Worm (Caenorhabditis elegans) whole organism, early embryonic: ENCODE measurements around the gene grl-19.

ENCODE experiments used
- B0310.2 ChIP-seq: sonication (generic microtip); optimal IDR thresholded peaks from 2 replicates; lab custom pipeline; 2016; ENCODE audit warnings: mild to moderate bottlenecking, missing genetic modification characterization, missing compliant biosample characterization
- F13C5.2 ChIP-seq: sonication (generic microtip); optimal IDR thresholded peaks from 2 replicates; lab custom pipeline; 2017; ENCODE audit warnings: mild to moderate bottlenecking, missing genetic modification characterization, inconsistent platforms, missing compliant biosample characterization
- aly-1 ChIP-seq: sonication (generic microtip); optimal IDR thresholded peaks from 2 replicates; lab custom pipeline; 2016; ENCODE audit warnings: missing genetic modification characterization, missing compliant biosample characterization
- ama-1 ChIP-seq: fragments of 150-350 bp; optimal IDR thresholded peaks from 2 replicates; lab custom pipeline; 2014
- ceh-13 ChIP-seq: fragments of 200-800 bp; sonication (Bioruptor generic); optimal IDR thresholded peaks from 2 replicates; lab custom pipeline; 2018; ENCODE audit warnings: mild to moderate bottlenecking, missing genetic modification characterization, missing compliant biosample characterization
- ceh-36 ChIP-seq: sonication (generic microtip); optimal IDR thresholded peaks from 2 replicates; lab custom pipeline; 2016; ENCODE audit warnings: missing genetic modification characterization, inconsistent platforms, missing compliant biosample characterization
- ets-7 ChIP-seq: sonication (generic microtip); optimal IDR thresholded peaks from 2 replicates; lab custom pipeline; 2016; ENCODE audit warnings: missing genotype, missing genetic modification characterization, missing compliant biosample characterization
- flt-1 ChIP-seq: fragments of 200-800 bp; sonication (Bioruptor generic); IDR thresholded peaks from 2 replicates; pipeline ENCODE4 v1.3.6; 2022; ENCODE audit warnings: missing genetic modification characterization, missing compliant biosample characterization
- scrt-1 ChIP-seq: fragments of 200-800 bp; sonication (Bioruptor generic); IDR thresholded peaks from 2 replicates; pipeline ENCODE4 v1.3.6; 2022; ENCODE audit warnings: missing genetic modification characterization, missing compliant biosample characterization
- sea-1 ChIP-seq: fragments of 200-800 bp; sonication (Bioruptor generic); conservative IDR thresholded peaks from 2 replicates; pipeline ENCODE4 v1.3.6; 2022; ENCODE audit warnings: missing genetic modification characterization, missing compliant biosample characterization
- tbx-11 ChIP-seq: fragments of 200-800 bp; sonication (Bioruptor generic); IDR thresholded peaks from 2 replicates; pipeline ENCODE4 v1.3.6; 2022; ENCODE audit warnings: missing genetic modification characterization, missing compliant biosample characterization
- tbx-37 ChIP-seq: fragments of 200-800 bp; sonication (Bioruptor generic); conservative IDR thresholded peaks from 2 replicates; pipeline ENCODE4 v1.3.6; 2022; ENCODE audit warnings: missing genetic modification reagents, missing genetic modification characterization, missing compliant biosample characterization

- no peak for TF ChIP-seq aly-1 (tag; lab: Kevin White, UChicago)
- no peak for TF ChIP-seq scrt-1
- TF ChIP-seq F13C5.2 (tag; lab: Kevin White, UChicago) = no peak
- TF ChIP-seq flt-1 = no peak
- TF ChIP-seq sea-1 = no peak
- no peak for TF ChIP-seq ama-1 (lab: Kevin White, UChicago)
- no peak for TF ChIP-seq B0310.2
- no peak for TF ChIP-seq tbx-11 (GFP tag; lab: Robert Waterston, UW)
- TF ChIP-seq ceh-13 (GFP tag; lab: Kevin White, UChicago) = no peak
- TF ChIP-seq ceh-36 = no peak
- TF ChIP-seq tbx-37 (GFP tag; lab: Robert Waterston, UW) = no peak
- TF ChIP-seq ets-7 = no peak
Observed at ce11 chrIV:300307-300706, 48.0 kb upstream of the grl-19 start.
